Worm (Caenorhabditis elegans): ENCODE data around the gene flr-1.

The flr-1 gene

DNA sequence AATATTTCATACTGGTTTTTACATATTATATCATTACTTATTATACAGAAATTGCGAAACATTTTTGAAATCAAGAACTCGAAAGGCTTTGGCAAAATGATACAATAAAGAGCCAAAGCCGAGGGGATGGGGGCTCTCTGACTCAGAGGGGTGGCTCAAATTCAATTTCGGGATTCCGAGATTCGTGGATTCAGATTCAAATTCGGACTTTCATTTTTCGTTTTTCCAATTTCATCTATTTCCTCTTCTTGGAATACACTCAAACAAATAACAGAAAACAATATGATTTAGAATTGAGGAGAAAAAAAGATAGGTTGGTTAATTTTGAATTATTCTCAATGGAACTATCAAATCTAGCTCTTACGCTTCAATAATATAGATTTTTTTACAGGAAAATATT, 42.8 kb upstream of the flr-1 start:
- TF ChIP-seq efl-3 (GFP tag; optimal IDR thresholded peaks at IDR 0.05) (no peak), C34B4.2 (tag; optimal IDR thresholded peaks at IDR 0.05) (no peak), tbx-2 (tag; optimal IDR thresholded peaks at IDR 0.05) (no peak), pag-3 (tag; optimal IDR thresholded peaks at IDR 0.05; ENCODE audit: borderline replicate concordance, insufficient read depth) (no peak), ztf-4 (tag; optimal IDR thresholded peaks at IDR 0.05) (no peak), rnt-1 (tag; optimal IDR thresholded peaks at IDR 0.05) (no peak), nhr-90 (tag; optimal IDR thresholded peaks at IDR 0.05; ENCODE audit: poor library complexity) (no peak), nhr-84 (tag; optimal IDR thresholded peaks at IDR 0.05) (no peak), ceh-63 (GFP tag; optimal IDR thresholded peaks at IDR 0.05) (no peak), sptf-1 (tag; optimal IDR thresholded peaks at IDR 0.05) (no peak), unc-86 (tag; optimal IDR thresholded peaks at IDR 0.05) (no peak), fkh-10 (GFP tag; optimal IDR thresholded peaks at IDR 0.05) (peak; percentile 77), fos-1 (tag; optimal IDR thresholded peaks at IDR 0.05) (no peak), jun-1 (tag; optimal IDR thresholded peaks at IDR 0.05) (no peak), blmp-1 (tag; optimal IDR thresholded peaks at IDR 0.05) (no peak), ets-5 (GFP tag; IDR thresholded peaks at IDR 0.05) (no peak), hpl-2 (GFP tag; optimal IDR thresholded peaks at IDR 0.05) (no peak), C16A3.4 (tag; optimal IDR thresholded peaks at IDR 0.05) (no peak), grh-1 (GFP tag; IDR thresholded peaks at IDR 0.05) (no peak), aha-1 (tag; optimal IDR thresholded peaks at IDR 0.05) (no peak), lin-14 (GFP tag; optimal IDR thresholded peaks at IDR 0.05) (peak; percentile 41), nhr-85 (tag) (peak; percentile 31), sox-4 (tag; optimal IDR thresholded peaks at IDR 0.05) (no peak), zag-1 (tag; optimal IDR thresholded peaks at IDR 0.05) (no peak), mdl-1 (tag; optimal IDR thresholded peaks at IDR 0.05) (no peak), elt-3 (tag; optimal IDR thresholded peaks at IDR 0.05) (no peak)

DNA sequence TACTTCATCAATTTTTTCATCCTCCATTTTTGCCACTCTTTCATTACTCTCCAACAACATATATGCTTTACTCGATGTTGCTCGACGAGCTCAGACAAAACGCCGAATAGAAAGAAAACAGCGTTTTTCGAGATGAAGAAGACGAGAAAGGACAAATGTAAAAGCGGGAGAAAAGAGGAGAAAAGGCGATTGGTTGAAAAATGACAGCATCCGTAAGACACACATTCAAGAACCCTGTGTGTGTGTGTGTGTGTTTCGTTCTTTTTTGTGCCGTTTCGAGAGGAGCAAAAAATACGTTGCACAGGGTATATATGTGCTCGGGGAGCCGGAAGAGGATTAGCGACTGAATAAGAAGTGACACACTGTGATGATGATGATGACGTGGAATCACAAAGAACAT, 37.4 kb upstream of the flr-1 start:
- TF ChIP-seq efl-1 (optimal IDR thresholded peaks at IDR 0.05) (no peak), efl-1 (GFP tag; optimal IDR thresholded peaks at IDR 0.05 in 1 of 2) (peak in 1 of 2 experiments; percentile 56), lin-14 (GFP tag; optimal IDR thresholded peaks at IDR 0.05) (peak; percentile 50), aly-2 (tag; optimal IDR thresholded peaks at IDR 0.05) (no peak), fkh-10 (GFP tag; optimal IDR thresholded peaks at IDR 0.05) (peak; percentile 45), nhr-76 (tag; optimal IDR thresholded peaks at IDR 0.05) (no peak)

DNA sequence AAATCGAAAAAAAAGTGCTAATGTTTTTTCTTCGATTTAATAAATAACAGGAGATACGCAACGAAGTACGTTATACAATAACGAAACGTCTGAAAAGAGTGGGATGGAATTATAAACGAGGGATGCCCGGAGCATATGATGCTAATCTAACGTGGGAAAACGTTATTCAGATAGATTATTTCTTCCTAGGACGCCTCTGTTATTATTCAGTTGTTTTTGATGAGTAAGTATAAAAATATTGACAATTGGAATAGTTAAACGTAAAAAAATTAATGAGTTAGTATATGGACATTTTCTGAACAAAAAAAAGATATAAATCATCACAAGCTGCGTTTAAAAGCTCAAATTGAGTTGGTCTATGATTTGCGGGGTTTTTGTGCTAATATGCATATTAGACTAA, 28.5 kb upstream of the flr-1 start, which contains the start of gene srd-51:
Gene srd-51, minus strand, starts transcription at position 101 of the 400 bp plus-strand sequence.
- TF ChIP-seq C16A3.4 (tag; optimal IDR thresholded peaks at IDR 0.05) = no peak

DNA sequence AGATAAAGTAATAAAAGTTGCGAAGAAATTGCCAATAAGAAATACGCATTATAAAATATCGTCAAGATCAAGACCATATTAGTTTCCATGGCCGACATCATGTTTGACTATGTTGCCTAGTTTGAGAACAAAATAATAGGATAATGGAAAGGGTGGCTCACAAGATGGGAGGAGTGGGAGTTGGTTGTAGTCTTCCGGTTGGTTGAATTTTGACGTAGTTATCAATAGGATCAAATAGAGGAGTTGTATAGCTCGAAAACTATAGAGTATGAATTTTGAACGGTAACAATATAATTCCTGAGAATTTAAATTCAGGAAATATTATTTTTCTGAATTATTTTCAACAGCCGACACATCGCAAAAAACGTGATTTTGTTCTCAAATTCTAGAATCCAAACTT, 25.4 kb upstream of the flr-1 start, which contains the start of gene srd-50:
Gene srd-50, minus strand, starts transcription at position 101 of the 400 bp plus-strand sequence.
- TF ChIP-seq sptf-1 (tag; optimal IDR thresholded peaks at IDR 0.05) (no peak), hlh-17 (GFP tag; optimal IDR thresholded peaks at IDR 0.05; ENCODE audit: borderline replicate concordance) (no peak), nhr-19 (GFP tag; conservative IDR thresholded peaks at IDR 0.05) (no peak), elt-2 (tag; optimal IDR thresholded peaks at IDR 0.05) (no peak), snu-23 (GFP tag; optimal IDR thresholded peaks at IDR 0.05) (no peak), nhr-90 (tag; optimal IDR thresholded peaks at IDR 0.05; ENCODE audit: poor library complexity) (no peak), dpl-1 (GFP tag; optimal IDR thresholded peaks at IDR 0.05) (no peak), efl-3 (GFP tag; optimal IDR thresholded peaks at IDR 0.05) (no peak), aly-2 (tag; optimal IDR thresholded peaks at IDR 0.05) (no peak), nhr-12 (tag; optimal IDR thresholded peaks at IDR 0.05) (no peak), hlh-4 (tag; optimal IDR thresholded peaks at IDR 0.05) (no peak), alr-1 (tag; optimal IDR thresholded peaks at IDR 0.05; ENCODE audit: borderline replicate concordance) (no peak), rnt-1 (tag; optimal IDR thresholded peaks at IDR 0.05) (no peak), ceh-82 (tag; optimal IDR thresholded peaks at IDR 0.05) (no peak), unc-98 (GFP tag; IDR thresholded peaks at IDR 0.05) (no peak)

Data from whole organism, L1 larva.